Fruit fly (Drosophila melanogaster) whole organism, embryonic: ENCODE data around the gene CG43938.

ENCODE experiments used
- Asciz ChIP-seq: fragments of 200-800 bp; sonication (Bioruptor generic); optimal IDR thresholded peaks from 2 replicates; lab custom pipeline; 2017; ENCODE audit warnings: missing biosample characterization, mild to moderate bottlenecking, missing genetic modification characterization, missing genetic modification reagents
- Bteb2 ChIP-seq: fragments of 200-800 bp; sonication (Bioruptor generic); optimal IDR thresholded peaks from 2 replicates; lab custom pipeline; 2016; ENCODE audit warnings: missing biosample characterization, missing genetic modification characterization
- CG1024 ChIP-seq: fragments of 200-800 bp; sonication (Bioruptor generic); IDR thresholded peaks from 2 replicates; pipeline ENCODE4 v1.3.6; 2022; ENCODE audit warnings: missing biosample characterization, missing genetic modification characterization
- CG10274 ChIP-seq: fragments of 200-800 bp; sonication (Bioruptor generic); optimal IDR thresholded peaks from 3 replicates; lab custom pipeline; 2017; ENCODE audit warnings: missing biosample characterization, mild to moderate bottlenecking, missing genetic modification characterization
- CG10431 ChIP-seq: fragments of 200-800 bp; sonication (Bioruptor generic); optimal IDR thresholded peaks from 3 replicates; lab custom pipeline; 2018; ENCODE audit warnings: missing biosample characterization, mild to moderate bottlenecking, missing genetic modification characterization
- CG11398 ChIP-seq: fragments of 200-800 bp; sonication (Bioruptor generic); optimal IDR thresholded peaks from 2 replicates; lab custom pipeline; 2016; ENCODE audit warnings: missing biosample characterization, missing genetic modification characterization
- CG12942 ChIP-seq: fragments of 200-800 bp; sonication (Bioruptor generic); optimal IDR thresholded peaks from 3 replicates; lab custom pipeline; 2016; ENCODE audit warnings: missing biosample characterization, missing genetic modification characterization
- CG16815 ChIP-seq: fragments of 200-800 bp; sonication (Bioruptor generic); optimal IDR thresholded peaks from 3 replicates; lab custom pipeline; 2017; ENCODE audit warnings: missing biosample characterization, mild to moderate bottlenecking, missing genetic modification characterization
- CG17361 ChIP-seq: fragments of 200-800 bp; sonication (Bioruptor generic); IDR thresholded peaks from 3 replicates; pipeline ENCODE4 v1.3.6; 2022; ENCODE audit warnings: missing biosample characterization, missing genetic modification characterization
- CG2120 ChIP-seq: fragments of 200-800 bp; sonication (Bioruptor generic); optimal IDR thresholded peaks from 3 replicates; lab custom pipeline; 2016; ENCODE audit warnings: missing biosample characterization, missing genetic modification characterization
- CG2678 ChIP-seq: fragments of 200-800 bp; sonication (Bioruptor generic); optimal IDR thresholded peaks from 3 replicates; lab custom pipeline; 2019; ENCODE audit warnings: missing biosample characterization, mild to moderate bottlenecking, missing genetic modification characterization, moderate library complexity
- CG32767 ChIP-seq: fragments of 200-800 bp; sonication (Bioruptor generic); IDR thresholded peaks from 2 replicates; pipeline ENCODE4 v1.3.6; 2022; ENCODE audit warnings: missing biosample characterization, missing genetic modification characterization
- CG3281 ChIP-seq: fragments of 200-800 bp; sonication (Bioruptor generic); optimal IDR thresholded peaks from 3 replicates; lab custom pipeline; 2017; ENCODE audit warnings: missing biosample characterization, mild to moderate bottlenecking, missing genetic modification characterization
- CG3847 ChIP-seq: fragments of 200-800 bp; sonication (Bioruptor generic); IDR thresholded peaks from 2 replicates; pipeline ENCODE4 v1.3.6; 2022; ENCODE audit warnings: missing biosample characterization, missing genetic modification characterization
- CG6254 ChIP-seq: fragments of 200-800 bp; sonication (Bioruptor generic); optimal IDR thresholded peaks from 3 replicates; lab custom pipeline; 2017; ENCODE audit warnings: mild to moderate bottlenecking, missing biosample characterization, missing genetic modification reagents, missing genetic modification characterization
- CG6791 ChIP-seq: fragments of 200-800 bp; sonication (Bioruptor generic); IDR thresholded peaks from 3 replicates; pipeline ENCODE4 v1.3.6; 2022; ENCODE audit warnings: missing biosample characterization, missing genetic modification characterization; ENCODE audit not compliant: partially characterized antibody
- CG7372 ChIP-seq: fragments of 200-800 bp; sonication (Bioruptor generic); IDR thresholded peaks from 2 replicates; pipeline ENCODE4 v1.3.6; 2022; ENCODE audit warnings: missing biosample characterization, missing genetic modification characterization
- CG7928 ChIP-seq: fragments of 200-800 bp; sonication (Bioruptor generic); optimal IDR thresholded peaks from 2 replicates; lab custom pipeline; 2017; ENCODE audit warnings: missing biosample characterization, mild to moderate bottlenecking, missing genetic modification characterization
- CG7987 ChIP-seq: fragments of 200-800 bp; sonication (Bioruptor generic); optimal IDR thresholded peaks from 2 replicates; lab custom pipeline; 2018; ENCODE audit warnings: missing biosample characterization, mild to moderate bottlenecking, missing genetic modification characterization, moderate library complexity
- CG8924 ChIP-seq: fragments of 200-800 bp; optimal IDR thresholded peaks from 3 replicates; lab custom pipeline; 2019; ENCODE audit warnings: missing biosample characterization, mild to moderate bottlenecking, missing genetic modification characterization, moderate library complexity
- CG9797 ChIP-seq: fragments of 200-800 bp; sonication (Bioruptor generic); optimal IDR thresholded peaks from 3 replicates; lab custom pipeline; 2018; ENCODE audit warnings: missing biosample characterization, mild to moderate bottlenecking, missing genetic modification characterization
- Camta ChIP-seq: fragments of 200-800 bp; sonication (Bioruptor generic); optimal IDR thresholded peaks from 2 replicates; lab custom pipeline; 2016; ENCODE audit warnings: missing biosample characterization, missing genetic modification characterization
- Ets65A ChIP-seq: fragments of 200-800 bp; sonication (Bioruptor generic); peaks from one replicate; lab custom pipeline; 2016; ENCODE audit warnings: missing biosample characterization, missing genetic modification characterization
- Fer3 ChIP-seq: fragments of 200-800 bp; sonication (Bioruptor generic); optimal IDR thresholded peaks from 2 replicates; lab custom pipeline; 2018; ENCODE audit warnings: missing biosample characterization, mild to moderate bottlenecking, missing genetic modification characterization, moderate library complexity
- Gsc ChIP-seq: fragments of 200-800 bp; sonication (Bioruptor generic); IDR thresholded peaks from 2 replicates; pipeline ENCODE4 v1.3.6; 2022; ENCODE audit warnings: missing biosample characterization, missing genetic modification characterization
- HLH54F ChIP-seq: fragments of 200-800 bp; sonication (Bioruptor generic); optimal IDR thresholded peaks from 3 replicates; lab custom pipeline; 2016; ENCODE audit warnings: missing biosample characterization, missing genetic modification characterization
- HmgD ChIP-seq: fragments of 200-800 bp; sonication (Bioruptor generic); optimal IDR thresholded peaks from 3 replicates; lab custom pipeline; 2016; ENCODE audit warnings: missing biosample characterization, missing genetic modification characterization
- Hmr ChIP-seq: fragments of 200-800 bp; sonication (Bioruptor generic); optimal IDR thresholded peaks from 3 replicates; lab custom pipeline; 2017; ENCODE audit warnings: mild to moderate bottlenecking, missing biosample characterization, missing genetic modification reagents, missing genetic modification characterization
- Myb ChIP-seq: fragments of 200-800 bp; sonication (Bioruptor generic); optimal IDR thresholded peaks from 2 replicates; lab custom pipeline; 2016; ENCODE audit warnings: missing biosample characterization, missing genetic modification characterization
- Neu2 ChIP-seq: fragments of 200-800 bp; sonication (Bioruptor generic); optimal IDR thresholded peaks from 3 replicates; lab custom pipeline; 2016; ENCODE audit warnings: missing biosample characterization, missing genetic modification characterization, borderline replicate concordance
- Scr ChIP-seq: fragments of 200-800 bp; sonication (Bioruptor generic); IDR thresholded peaks from 2 replicates; pipeline ENCODE4 v1.3.6; 2022; ENCODE audit warnings: missing biosample characterization, missing genetic modification characterization; ENCODE audit not compliant: partially characterized antibody
- Sox100B ChIP-seq: fragments of 200-800 bp; sonication (Bioruptor generic); optimal IDR thresholded peaks from 3 replicates; lab custom pipeline; 2018; ENCODE audit warnings: missing biosample characterization, mild to moderate bottlenecking, missing genetic modification characterization
- Spps ChIP-seq: fragments of 200-800 bp; sonication (Bioruptor generic); optimal IDR thresholded peaks from 2 replicates; lab custom pipeline; 2018; ENCODE audit warnings: missing biosample characterization, mild to moderate bottlenecking, missing genetic modification characterization
- YL-1 ChIP-seq: fragments of 200-800 bp; sonication (Bioruptor generic); optimal IDR thresholded peaks from 3 replicates; lab custom pipeline; 2017; ENCODE audit warnings: missing biosample characterization, mild to moderate bottlenecking, missing genetic modification characterization
- br ChIP-seq: fragments of >200 bp; optimal IDR thresholded peaks from 2 replicates; lab custom pipeline; 2017
- chif ChIP-seq, 2 experiments: fragments of 200-800 bp; sonication (Bioruptor generic); optimal IDR thresholded peaks; 3 replicates each; lab custom pipeline; 2016; ENCODE audit warnings: missing biosample characterization in 2 of 2, missing genetic modification characterization in 2 of 2
- dmrt11E ChIP-seq: fragments of 200-800 bp; sonication (Bioruptor generic); optimal IDR thresholded peaks from 3 replicates; lab custom pipeline; 2018; ENCODE audit warnings: missing biosample characterization, mild to moderate bottlenecking, missing genetic modification characterization, moderate library complexity
- fd102C ChIP-seq: fragments of 200-800 bp; sonication (Bioruptor generic); optimal IDR thresholded peaks from 2 replicates; lab custom pipeline; 2018; ENCODE audit warnings: missing biosample characterization, mild to moderate bottlenecking, missing genetic modification characterization, moderate library complexity
- gt ChIP-seq: fragments of 200-800 bp; sonication (Bioruptor generic); IDR thresholded peaks from 2 replicates; pipeline ENCODE4 v1.3.6; 2022; ENCODE audit warnings: missing biosample characterization, missing genetic modification characterization
- hb ChIP-seq: fragments of 200-800 bp; sonication (Bioruptor generic); IDR thresholded peaks from 3 replicates; pipeline ENCODE4 v1.3.6; 2022; ENCODE audit warnings: missing biosample characterization, missing genetic modification characterization; ENCODE audit not compliant: partially characterized antibody
- ind ChIP-seq: fragments of 200-800 bp; sonication (Bioruptor generic); optimal IDR thresholded peaks from 3 replicates; lab custom pipeline; 2016; ENCODE audit warnings: missing biosample characterization, missing genetic modification characterization
- jumu ChIP-seq: fragments of 200-800 bp; sonication (Bioruptor generic); optimal IDR thresholded peaks from 3 replicates; lab custom pipeline; 2016; ENCODE audit warnings: missing biosample characterization, missing genetic modification characterization
- maf-S ChIP-seq: fragments of 200-800 bp; sonication (Bioruptor generic); optimal IDR thresholded peaks from 2 replicates; lab custom pipeline; 2016; ENCODE audit warnings: missing biosample characterization, missing genetic modification characterization
- nerfin-2 ChIP-seq: fragments of 200-800 bp; sonication (Bioruptor generic); IDR thresholded peaks from 2 replicates; pipeline ENCODE4 v1.3.6; 2022; ENCODE audit warnings: missing biosample characterization, missing genetic modification characterization; ENCODE audit not compliant: partially characterized antibody
- ranshi ChIP-seq: fragments of 200-800 bp; sonication (Bioruptor generic); IDR thresholded peaks from 2 replicates; pipeline ENCODE4 v1.3.6; 2022; ENCODE audit warnings: missing biosample characterization, missing genetic modification characterization
- sens ChIP-seq: fragments of 200-800 bp; sonication (Bioruptor generic); peaks from one replicate; lab custom pipeline; 2016; ENCODE audit warnings: missing biosample characterization, missing genetic modification characterization
- ssp ChIP-seq: fragments of 200-800 bp; sonication (Bioruptor generic); IDR thresholded peaks from 2 replicates; pipeline ENCODE4 v1.3.6; 2022; ENCODE audit warnings: missing biosample characterization, missing genetic modification characterization
- tin ChIP-seq: fragments of 200-800 bp; sonication (Bioruptor generic); optimal IDR thresholded peaks from 3 replicates; lab custom pipeline; 2016; ENCODE audit warnings: missing biosample characterization, missing genetic modification characterization
- twi ChIP-seq: fragments of 200-800 bp; optimal IDR thresholded peaks from 2 replicates; lab custom pipeline; 2019; ENCODE audit warnings: missing biosample characterization, mild to moderate bottlenecking, missing genetic modification characterization, moderate library complexity
- usp ChIP-seq: fragments of >200 bp; optimal IDR thresholded peaks from 2 replicates; lab custom pipeline; 2017; ENCODE audit warnings: missing biosample characterization, missing genetic modification characterization
- vfl ChIP-seq: fragments of 200-800 bp; sonication (Bioruptor generic); optimal IDR thresholded peaks from 2 replicates; lab custom pipeline; 2016; ENCODE audit warnings: missing biosample characterization, missing genetic modification characterization

Gene CG43938

dm6 chr3L:21171905-21172304 is 50.5 kb downstream of the CG43938 start, which contains the start of gene Ac78C (continued):
- no peak for TF ChIP-seq br (lab: Kevin White, UChicago)
- peak; percentile 75 for TF ChIP-seq CG10274 (GFP tag; lab: Kevin White, UChicago)
- TF ChIP-seq twi = no peak
- TF ChIP-seq usp (GFP tag; lab: Kevin White, UChicago) = no peak
- no peak for TF ChIP-seq hb (GFP tag; lab: Robert Waterston, UW)
- 0 out of 2 replicates have a peak, but pooled peaks have one; percentile 32 for TF ChIP-seq Gsc (GFP tag; lab: Robert Waterston, UW)
- TF ChIP-seq Bteb2 = peak; percentile 72
- peak; percentile 78 for TF ChIP-seq maf-S (GFP tag; lab: Kevin White, UChicago)
- TF ChIP-seq CG11398 (GFP tag; lab: Kevin White, UChicago) = peak; percentile 58
- TF ChIP-seq dmrt11E (tag; lab: Kevin White, UChicago) = no peak
- peak; percentile 65 to 77 for TF ChIP-seq chif (GFP tag; optimal IDR thresholded peaks at IDR 0.05; lab: Kevin White, UChicago)
- peak; percentile 83 for TF ChIP-seq CG7372
- TF ChIP-seq CG1024 (GFP tag; lab: Robert Waterston, UW) = peak; percentile 49; the same call in 1 of the 2 replicates
- TF ChIP-seq HLH54F (GFP tag; lab: Kevin White, UChicago) = peak; percentile 90
- peak; percentile 45 for TF ChIP-seq Scr (GFP tag; lab: Robert Waterston, UW)
- TF ChIP-seq Hmr (GFP tag; lab: Kevin White, UChicago) = peak; percentile 91
- TF ChIP-seq Asciz (GFP tag; lab: Kevin White, UChicago) = peak; percentile 68
- TF ChIP-seq CG17361 (GFP tag; lab: Robert Waterston, UW) = peak; percentile 57; the same call in 1 of the 3 replicates
- TF ChIP-seq CG12942 = peak; percentile 83
- no peak for TF ChIP-seq CG9797 (GFP tag; lab: Kevin White, UChicago)
- TF ChIP-seq CG32767 = peak; percentile 77
- peak; percentile 91 for TF ChIP-seq vfl (GFP tag; lab: Kevin White, UChicago)
- peak; percentile 78 for TF ChIP-seq Camta (GFP tag; lab: Kevin White, UChicago)
- peak; percentile 91 for TF ChIP-seq CG2678 (tag; lab: Kevin White, UChicago)
- TF ChIP-seq Sox100B (GFP tag; lab: Kevin White, UChicago) = peak; percentile 62
- TF ChIP-seq fd102C (GFP tag; lab: Kevin White, UChicago) = no peak
- peak; percentile 79 for TF ChIP-seq Myb (GFP tag; lab: Kevin White, UChicago)
- TF ChIP-seq CG7928 = peak; percentile 65
- peak; percentile 95 for TF ChIP-seq CG2120 (GFP tag; lab: Kevin White, UChicago)
- TF ChIP-seq ind (GFP tag; lab: Kevin White, UChicago) = peak; percentile 91
- TF ChIP-seq CG6254 (GFP tag; lab: Kevin White, UChicago) = peak; percentile 42
- peak; percentile 94 for TF ChIP-seq sens (GFP tag; lab: Kevin White, UChicago)
- TF ChIP-seq HmgD (GFP tag; lab: Kevin White, UChicago) = peak; percentile 65
- TF ChIP-seq jumu (GFP tag; lab: Kevin White, UChicago) = peak; percentile 85
- TF ChIP-seq CG10431 (GFP tag; lab: Kevin White, UChicago) = no peak
- peak; percentile 58 for TF ChIP-seq CG16815 (GFP tag; lab: Kevin White, UChicago)
- peak; percentile 46; the same call in 1 of the 2 replicates for TF ChIP-seq gt
- peak; percentile 85 for TF ChIP-seq CG7987 (GFP tag; lab: Kevin White, UChicago)
- no peak for TF ChIP-seq YL-1 (GFP tag; lab: Kevin White, UChicago)
- TF ChIP-seq CG8924 = no peak
- TF ChIP-seq Fer3 = peak; percentile 92
- TF ChIP-seq ssp (GFP tag; lab: Robert Waterston, UW) = peak; percentile 63
- peak; percentile 79 for TF ChIP-seq tin
- TF ChIP-seq Ets65A (GFP tag; lab: Kevin White, UChicago) = peak; percentile 99
- TF ChIP-seq Spps (tag; lab: Kevin White, UChicago) = no peak
- TF ChIP-seq CG3281 (GFP tag; lab: Kevin White, UChicago) = peak; percentile 92
- peak; percentile 7 for TF ChIP-seq Neu2 (GFP tag; lab: Kevin White, UChicago)
- peak; percentile 36; the same call in 1 of the 2 replicates for TF ChIP-seq nerfin-2 (GFP tag; lab: Robert Waterston, UW)
- TF ChIP-seq CG3847 (GFP tag; lab: Robert Waterston, UW) = peak; percentile 88
- no peak; the same call in 2 of the 3 replicates for TF ChIP-seq CG6791
- peak; percentile 89 for TF ChIP-seq ranshi
